Fruit fly (Drosophila melanogaster) Kc167 (cell line): Measurements from ENCODE around the gene CG4935.

Source experiments
- Myc ChIP-seq: fragments of >200 bp; optimal IDR thresholded peaks from 2 replicates; lab custom pipeline; 2017; ENCODE audit warnings: missing external identifiers
- Sin3A ChIP-seq: fragments of >200 bp; optimal IDR thresholded peaks from 2 replicates; lab custom pipeline; 2018; ENCODE audit warnings: missing external identifiers
- h ChIP-seq: fragments of >200 bp; optimal IDR thresholded peaks from 3 replicates; lab custom pipeline; 2018; ENCODE audit warnings: missing external identifiers
- insv ChIP-seq: fragments of >200 bp; optimal IDR thresholded peaks from 3 replicates; lab custom pipeline; 2018; ENCODE audit warnings: missing external identifiers
- psq ChIP-seq: fragments of >200 bp; optimal IDR thresholded peaks from 2 replicates; lab custom pipeline; 2017; ENCODE audit warnings: missing external identifiers
- ttk ChIP-seq: sonication (Bioruptor generic); optimal IDR thresholded peaks from 2 replicates; lab custom pipeline; 2017; ENCODE audit warnings: missing external identifiers

dm6 chr2L:16277922-16278321 is 16.0 kb downstream of the CG4935 start:
- TF ChIP-seq h (lab: Kevin White, UChicago) (no peak), insv (no peak), Myc (lab: Kevin White, UChicago) (no peak), Sin3A (lab: Kevin White, UChicago) (no peak), psq (lab: Kevin White, UChicago) (no peak), ttk (lab: Kevin White, UChicago) (no peak)
